Worm (Caenorhabditis elegans): Measurements from ENCODE around the gene pps-1.

The pps-1 gene

ce11 chrIV:10150552-10151004 is 11.2 kb upstream of the pps-1 start, which contains the start of gene tsp-12:
Gene tsp-12 (minus strand): TSS chrIV:10150602.
- TF ChIP-seq ces-1 (GFP tag; optimal IDR thresholded peaks at IDR 0.05) (peak; percentile 83), ceh-43 (GFP tag; optimal IDR thresholded peaks at IDR 0.05) (no peak), sptf-1 (tag; optimal IDR thresholded peaks at IDR 0.05) (peak; percentile 27), snpc-4 (tag; optimal IDR thresholded peaks at IDR 0.05) (no peak)

DNA sequence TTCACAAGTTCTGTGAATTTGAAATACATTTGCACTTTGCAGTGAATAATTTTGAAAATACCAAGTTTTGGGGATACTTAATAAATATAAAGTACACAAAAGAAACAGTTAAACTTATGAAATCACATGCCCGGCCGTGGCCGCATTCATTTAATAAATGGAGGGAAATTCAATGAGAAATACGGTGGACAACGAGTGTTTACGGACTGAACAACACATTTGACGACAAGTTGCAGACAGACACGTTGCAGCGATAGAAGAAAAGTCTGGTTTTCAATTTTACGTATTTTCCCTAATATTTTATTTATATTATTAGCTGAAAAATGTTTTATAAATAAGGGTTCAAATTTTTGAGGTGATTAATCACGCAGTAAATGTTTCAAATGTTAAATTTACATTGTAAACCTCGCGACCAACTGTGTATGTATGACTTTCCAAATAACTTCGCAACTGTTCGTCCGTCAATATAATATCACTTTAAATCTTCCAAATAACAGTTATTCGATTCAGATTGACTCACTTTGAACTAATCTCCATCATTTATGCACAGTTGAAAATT is 10.3 kb upstream of the pps-1 start, which contains the start of gene copg-1:
Gene copg-1, plus strand, starts transcription at position 509 of the 559 bp plus-strand sequence.
- TF ChIP-seq ceh-43 (GFP tag; optimal IDR thresholded peaks at IDR 0.05) (no peak), lin-32 (GFP tag; optimal IDR thresholded peaks at IDR 0.05) (no peak), nhr-2 (tag; optimal IDR thresholded peaks at IDR 0.05) (peak; percentile 28), lsy-2 (tag; optimal IDR thresholded peaks at IDR 0.05) (peak; percentile 92), ces-1 (GFP tag; optimal IDR thresholded peaks at IDR 0.05) (peak; percentile 92)

DNA sequence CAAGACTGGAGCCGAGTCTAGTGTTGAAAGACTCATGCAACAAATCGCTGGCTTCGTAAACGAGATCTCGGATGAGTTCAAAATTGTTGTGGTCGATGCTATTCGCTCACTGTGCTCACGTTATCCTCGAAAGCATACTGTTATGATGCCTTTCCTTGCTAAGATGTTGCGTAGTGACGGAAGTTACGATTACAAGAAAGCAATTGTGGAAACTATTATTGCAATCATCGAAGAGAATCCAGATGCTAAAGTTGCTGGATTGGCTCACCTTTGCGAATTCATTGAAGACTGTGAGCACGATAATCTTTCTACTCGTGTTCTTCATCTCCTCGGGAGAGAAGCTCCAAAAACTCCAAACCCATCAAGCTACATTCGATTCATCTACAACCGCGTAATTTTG is 8.3 kb upstream of the pps-1 start:
- TF ChIP-seq elt-3 (tag; optimal IDR thresholded peaks at IDR 0.05): no peak
- TF ChIP-seq unc-39 (tag; optimal IDR thresholded peaks at IDR 0.05): no peak
- no peak for TF ChIP-seq mls-2 (tag; optimal IDR thresholded peaks at IDR 0.05)
- no peak for TF ChIP-seq cnd-1 (tag; optimal IDR thresholded peaks at IDR 0.05)
- TF ChIP-seq ces-1 (GFP tag; optimal IDR thresholded peaks at IDR 0.05): no peak
- TF ChIP-seq M03D4.4 (tag; optimal IDR thresholded peaks at IDR 0.05): no peak

ce11 chrIV:10155475-10155874 is 6.3 kb upstream of the pps-1 start, which contains the start of gene ttr-54:
Gene ttr-54 (plus strand): TSS chrIV:10155775.
- peak; percentile 56 for TF ChIP-seq hlh-1 (tag; optimal IDR thresholded peaks at IDR 0.05)
- TF ChIP-seq lin-13 (tag; optimal IDR thresholded peaks at IDR 0.05): no peak

DNA sequence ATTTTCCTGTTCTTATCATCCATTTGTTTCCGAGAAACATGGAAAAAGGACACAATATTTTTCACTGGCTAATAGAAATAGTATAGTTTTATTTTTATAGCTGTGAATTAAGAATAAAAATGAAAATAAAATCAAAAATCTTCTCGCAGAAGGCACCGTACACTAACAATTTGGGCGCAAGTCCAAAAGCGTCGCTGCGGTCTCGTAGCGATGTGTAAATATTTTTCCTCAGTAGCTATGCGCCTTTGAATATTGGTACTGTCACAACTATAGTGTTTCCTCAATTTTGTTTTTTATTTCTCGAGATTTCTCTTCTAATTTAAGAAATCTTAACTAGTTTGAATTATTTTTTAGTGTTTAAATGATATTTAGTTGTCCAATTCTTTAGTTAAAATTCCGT is 4.8 kb upstream of the pps-1 start:
- TF ChIP-seq mab-5 (tag; optimal IDR thresholded peaks at IDR 0.05): no peak

DNA sequence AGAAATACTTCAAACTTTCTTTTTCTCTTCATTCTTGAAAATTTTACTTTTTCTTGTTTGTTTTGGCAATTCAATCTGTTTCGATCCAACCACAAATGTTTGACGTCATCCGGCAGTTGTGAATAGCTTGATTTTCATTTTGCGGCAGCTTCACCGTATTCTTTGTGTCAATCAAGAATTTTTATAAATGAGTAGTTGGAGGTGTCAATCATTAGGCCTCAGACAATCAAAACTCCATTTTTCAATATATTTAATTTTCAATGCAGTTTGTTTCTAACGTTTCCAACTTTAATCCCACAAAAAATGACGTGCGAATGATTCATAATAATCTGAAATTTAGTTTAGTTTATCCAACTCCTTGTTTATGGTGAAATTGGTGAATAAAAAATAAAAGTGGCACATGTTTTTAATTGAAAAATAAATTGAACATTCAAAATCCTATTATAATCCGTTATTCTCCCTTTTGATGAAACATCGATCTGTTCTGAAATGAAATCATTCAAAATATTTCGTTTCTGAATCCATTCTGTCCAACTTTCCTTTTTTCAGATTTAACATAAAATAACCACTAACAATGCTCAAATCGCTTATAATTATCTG is 4.2 kb upstream of the pps-1 start, which contains the start of gene ttr-53:
Gene ttr-53, plus strand, starts transcription at position 550 of the 600 bp plus-strand sequence.
- TF ChIP-seq nhr-28 (tag; optimal IDR thresholded peaks at IDR 0.05) (no peak), ceh-83 (GFP tag; optimal IDR thresholded peaks at IDR 0.05) (no peak), ztf-11 (tag; optimal IDR thresholded peaks at IDR 0.05) (no peak), drap-1 (GFP tag; optimal IDR thresholded peaks at IDR 0.05) (no peak), nhr-12 (tag; optimal IDR thresholded peaks at IDR 0.05) (no peak), ham-2 (GFP tag; optimal IDR thresholded peaks at IDR 0.05) (no peak), lsy-2 (tag; optimal IDR thresholded peaks at IDR 0.05) (no peak), zip-8 (tag; optimal IDR thresholded peaks at IDR 0.05) (no peak), M03D4.4 (tag; optimal IDR thresholded peaks at IDR 0.05) (no peak), sem-2 (GFP tag; optimal IDR thresholded peaks at IDR 0.05) (no peak), snpc-4 (tag; optimal IDR thresholded peaks at IDR 0.05) (no peak), ceh-43 (GFP tag; optimal IDR thresholded peaks at IDR 0.05) (no peak), unc-120 (tag; optimal IDR thresholded peaks at IDR 0.05; ENCODE audit: poor library complexity, severe bottlenecking) (no peak), sptf-1 (tag; optimal IDR thresholded peaks at IDR 0.05) (no peak), blmp-1 (tag; optimal IDR thresholded peaks at IDR 0.05) (no peak), pha-4 (tag; optimal IDR thresholded peaks at IDR 0.05) (no peak), ceh-39 (tag; optimal IDR thresholded peaks at IDR 0.05) (no peak), cnd-1 (tag; optimal IDR thresholded peaks at IDR 0.05) (no peak), hlh-1 (tag; optimal IDR thresholded peaks at IDR 0.05) (no peak), nhr-76 (tag; optimal IDR thresholded peaks at IDR 0.05) (no peak)

- TF ChIP-seq mab-5 (tag; optimal IDR thresholded peaks at IDR 0.05): no peak
- TF ChIP-seq elt-3 (tag; optimal IDR thresholded peaks at IDR 0.05): no peak
- TF ChIP-seq unc-120 (tag; optimal IDR thresholded peaks at IDR 0.05; ENCODE audit: poor library complexity, severe bottlenecking): no peak
- TF ChIP-seq drap-1 (GFP tag; optimal IDR thresholded peaks at IDR 0.05): no peak
- no peak for TF ChIP-seq ceh-83 (GFP tag; optimal IDR thresholded peaks at IDR 0.05)
- no peak for TF ChIP-seq zip-8 (tag; optimal IDR thresholded peaks at IDR 0.05)
Observed at ce11 chrIV:10164086-10164485, 2.3 kb downstream of the pps-1 start.

Data from whole organism, mixed stage, embryonic.